Fruit fly (Drosophila melanogaster): Measurements from ENCODE around the gene crol.

- TF ChIP-seq pan (optimal IDR thresholded peaks at IDR 0.05), result no peak
- no peak for TF ChIP-seq EcR (GFP tag; optimal IDR thresholded peaks at IDR 0.05)
Measured at dm6 chr2L:11853130-11853529, 43.9 kb upstream of the crol start, which contains the start of gene CG42751.
